Worm (Caenorhabditis elegans) whole organism, L3 larva: Measurements from ENCODE around the gene F29A7.8.

Experiments
- ama-1 ChIP-seq: fragments of 150-350 bp; optimal IDR thresholded peaks from 2 replicates; lab custom pipeline; 2018
- unc-62 ChIP-seq: fragments of 150-350 bp; sonication (generic microtip); optimal IDR thresholded peaks from 4 replicates; lab custom pipeline; 2014; ENCODE audit warnings: missing biosample characterization, missing genetic modification reagents, missing genetic modification characterization

- TF ChIP-seq ama-1 (lab: Kevin White, UChicago) (no peak), unc-62 (GFP tag; lab: Kevin White, UChicago) (no peak)
Observed at ce11 chrII:2742251-2742650, 15.6 kb downstream of the F29A7.8 start, which contains the start of gene T05A8.7.
